Worm (Caenorhabditis elegans) whole organism, young adult: ENCODE data around the gene F19C6.4.
A peak's percentile ranks its signal among the peaks of the same experiment; 100 is the strongest.

Experiments
- B0019.2 ChIP-seq: fragments of 200-800 bp; sonication (Bioruptor generic); conservative IDR thresholded peaks from 2 replicates; pipeline ENCODE4 v1.3.6; 2022; ENCODE audit warnings: missing genetic modification reagents, missing genetic modification characterization, missing compliant biosample characterization
- B0336.3 ChIP-seq: fragments of 200-800 bp; sonication (Bioruptor generic); IDR thresholded peaks from 2 replicates; pipeline ENCODE4 v1.3.6; 2022; ENCODE audit warnings: missing genetic modification characterization, missing compliant biosample characterization
- C06A6.2 ChIP-seq: fragments of 200-800 bp; sonication (Bioruptor generic); conservative IDR thresholded peaks from 2 replicates; pipeline ENCODE4 v1.3.6; 2022; ENCODE audit warnings: missing genetic modification characterization, missing compliant biosample characterization
- D2030.7 ChIP-seq: fragments of 200-800 bp; sonication (Bioruptor generic); IDR thresholded peaks from 2 replicates; pipeline ENCODE4 v1.3.6; 2022; ENCODE audit warnings: missing genetic modification reagents, missing genetic modification characterization, missing compliant biosample characterization
- K11D2.4 ChIP-seq: fragments of 200-800 bp; sonication (Bioruptor generic); IDR thresholded peaks from 2 replicates; pipeline ENCODE4 v1.3.6; 2022; ENCODE audit warnings: missing genetic modification reagents, missing genetic modification characterization, missing compliant biosample characterization
- K12H6.12 ChIP-seq: fragments of 200-800 bp; sonication (Bioruptor generic); optimal IDR thresholded peaks from 2 replicates; lab custom pipeline; 2018; ENCODE audit warnings: mild to moderate bottlenecking, missing genetic modification characterization, missing compliant biosample characterization
- T26A5.8 ChIP-seq: sonication (generic microtip); optimal IDR thresholded peaks from 2 replicates; lab custom pipeline; 2016; ENCODE audit warnings: missing genetic modification characterization, missing compliant biosample characterization
- Y53F4B.3 ChIP-seq: fragments of 200-800 bp; sonication (Bioruptor generic); IDR thresholded peaks from 2 replicates; pipeline ENCODE4 v1.3.6; 2022; ENCODE audit warnings: missing genetic modification reagents, missing genetic modification characterization, missing compliant biosample characterization
- Y56A3A.18 ChIP-seq: fragments of 200-800 bp; sonication (Bioruptor generic); IDR thresholded peaks from 2 replicates; pipeline ENCODE4 v1.3.6; 2022; ENCODE audit warnings: missing genetic modification reagents, missing genetic modification characterization, missing compliant biosample characterization
- atf-7 ChIP-seq: sonication (generic microtip); optimal IDR thresholded peaks from 2 replicates; lab custom pipeline; 2017; ENCODE audit warnings: mild to moderate bottlenecking, missing genetic modification characterization, missing compliant biosample characterization
- attf-5 ChIP-seq: fragments of 200-800 bp; sonication (Bioruptor generic); optimal IDR thresholded peaks from 2 replicates; lab custom pipeline; 2018; ENCODE audit warnings: mild to moderate bottlenecking, missing genetic modification characterization, missing compliant biosample characterization
- cebp-1 ChIP-seq, 2 experiments: fragments of 200-800 bp in 1 of 2; sonication (Bioruptor generic) in 1 of 2; sonication (generic microtip) in 1 of 2; IDR thresholded peaks in 1 of 2; optimal IDR thresholded peaks in 1 of 2; 2 replicates each; pipeline versions ENCODE4 v1.3.6 to Lab custom; 2017 to 2022; ENCODE audit warnings: missing compliant biosample characterization in 2 of 2, missing genetic modification characterization in 2 of 2, mild to moderate bottlenecking in 1 of 2, missing genetic modification reagents in 1 of 2, moderate library complexity in 1 of 2
- ceh-27 ChIP-seq: fragments of 200-800 bp; sonication (Bioruptor generic); optimal IDR thresholded peaks from 2 replicates; lab custom pipeline; 2018; ENCODE audit warnings: mild to moderate bottlenecking, missing genetic modification characterization, moderate library complexity, missing compliant biosample characterization
- chd-7 ChIP-seq: sonication (generic microtip); optimal IDR thresholded peaks from 2 replicates; lab custom pipeline; 2016; ENCODE audit warnings: mild to moderate bottlenecking, missing genetic modification characterization, moderate library complexity, missing compliant biosample characterization
- die-1 ChIP-seq: sonication (generic microtip); optimal IDR thresholded peaks from 2 replicates; lab custom pipeline; 2016; ENCODE audit warnings: missing genotype, mild to moderate bottlenecking, missing genetic modification characterization, missing compliant biosample characterization
- dox-1 ChIP-seq: fragments of 200-800 bp; sonication (Bioruptor generic); IDR thresholded peaks from 2 replicates; pipeline ENCODE4 v1.3.6; 2022; ENCODE audit warnings: missing genetic modification reagents, missing genetic modification characterization, missing compliant biosample characterization
- egrh-3 ChIP-seq: fragments of 200-800 bp; sonication (Bioruptor generic); IDR thresholded peaks from 2 replicates; pipeline ENCODE4 v1.3.6; 2022; ENCODE audit warnings: missing genetic modification reagents, missing genetic modification characterization, missing compliant biosample characterization
- ekl-4 ChIP-seq: fragments of 200-800 bp; sonication (Bioruptor generic); IDR thresholded peaks from 2 replicates; pipeline ENCODE4 v1.3.6; 2022; ENCODE audit warnings: missing genetic modification reagents, missing genetic modification characterization, missing compliant biosample characterization
- gei-17 ChIP-seq: fragments of 200-800 bp; sonication (Bioruptor generic); optimal IDR thresholded peaks from 2 replicates; lab custom pipeline; 2018; ENCODE audit warnings: mild to moderate bottlenecking, missing genetic modification characterization, missing compliant biosample characterization
- hmg-1.2 ChIP-seq: fragments of 200-800 bp; sonication (Bioruptor generic); IDR thresholded peaks from 2 replicates; pipeline ENCODE4 v1.3.6; 2022; ENCODE audit warnings: missing genetic modification reagents, missing genetic modification characterization, missing compliant biosample characterization
- let-526 ChIP-seq: fragments of 200-800 bp; sonication (Bioruptor generic); IDR thresholded peaks from 2 replicates; pipeline ENCODE4 v1.3.6; 2022; ENCODE audit warnings: missing genetic modification reagents, missing genetic modification characterization, missing compliant biosample characterization
- lin-26 ChIP-seq: fragments of 200-800 bp; sonication (Bioruptor generic); IDR thresholded peaks from 2 replicates; pipeline ENCODE4 v1.3.6; 2022; ENCODE audit warnings: missing genetic modification reagents, missing genetic modification characterization, missing compliant biosample characterization
- lin-35 ChIP-seq, 3 experiments: fragments of 150-350 bp in 2 of 3; sonication (generic microtip) in 1 of 3; optimal IDR thresholded peaks; 2 replicates each; lab custom pipeline; 2014 to 2018; ENCODE audit warnings: missing biosample characterization in 3 of 3, missing genetic modification characterization in 3 of 3, missing genetic modification reagents in 3 of 3
- lin-40 ChIP-seq: sonication (generic microtip); optimal IDR thresholded peaks from 2 replicates; lab custom pipeline; 2016; ENCODE audit warnings: missing genetic modification characterization, mild to moderate bottlenecking, missing compliant biosample characterization, missing genotype, missing genetic modification reagents
- lir-1 ChIP-seq: fragments of 200-800 bp; sonication (Bioruptor generic); conservative IDR thresholded peaks from 2 replicates; pipeline ENCODE4 v1.3.6; 2022; ENCODE audit warnings: missing genetic modification reagents, missing genetic modification characterization, missing compliant biosample characterization
- mcd-1 ChIP-seq: fragments of 200-800 bp; sonication (Bioruptor generic); IDR thresholded peaks from 2 replicates; pipeline ENCODE4 v1.3.6; 2022; ENCODE audit warnings: missing genetic modification reagents, missing genetic modification characterization, missing compliant biosample characterization
- mel-28 ChIP-seq: sonication (generic microtip); optimal IDR thresholded peaks from 2 replicates; lab custom pipeline; 2016; ENCODE audit warnings: borderline replicate concordance, mild to moderate bottlenecking, missing genetic modification characterization, missing compliant biosample characterization
- nfyb-1 ChIP-seq: fragments of 200-800 bp; sonication (Bioruptor generic); IDR thresholded peaks from 2 replicates; pipeline ENCODE4 v1.3.6; 2022; ENCODE audit warnings: missing genetic modification reagents, missing genetic modification characterization, missing compliant biosample characterization
- nhr-27 ChIP-seq: fragments of 200-800 bp; sonication (Bioruptor generic); optimal IDR thresholded peaks from 2 replicates; lab custom pipeline; 2018; ENCODE audit warnings: mild to moderate bottlenecking, missing genetic modification characterization, moderate library complexity, missing compliant biosample characterization
- nhr-80 ChIP-seq: sonication (generic microtip); optimal IDR thresholded peaks from 2 replicates; lab custom pipeline; 2016; ENCODE audit warnings: missing genetic modification characterization, missing compliant biosample characterization
- pbrm-1 ChIP-seq: fragments of 200-800 bp; sonication (Bioruptor generic); IDR thresholded peaks from 2 replicates; pipeline ENCODE4 v1.3.6; 2022; ENCODE audit warnings: missing genetic modification reagents, missing genetic modification characterization, missing compliant biosample characterization
- rcor-1 ChIP-seq: fragments of 200-800 bp; sonication (Bioruptor generic); IDR thresholded peaks from 2 replicates; pipeline ENCODE4 v1.3.6; 2022; ENCODE audit warnings: missing genetic modification reagents, missing genetic modification characterization, missing compliant biosample characterization
- repo-1 ChIP-seq: sonication (generic microtip); optimal IDR thresholded peaks from 2 replicates; lab custom pipeline; 2017; ENCODE audit warnings: mild to moderate bottlenecking, missing genetic modification characterization, missing compliant biosample characterization
- snpc-1.3 ChIP-seq: sonication (generic microtip); optimal IDR thresholded peaks from 2 replicates; lab custom pipeline; 2017; ENCODE audit warnings: missing genetic modification characterization, mild to moderate bottlenecking, missing compliant biosample characterization, antibody characterized with exemption, moderate library complexity, missing genotype, missing genetic modification reagents; ENCODE audit not compliant: insufficient read depth
- somi-1 ChIP-seq: fragments of 200-800 bp; sonication (Bioruptor generic); optimal IDR thresholded peaks from 2 replicates; lab custom pipeline; 2018; ENCODE audit warnings: mild to moderate bottlenecking, missing genetic modification characterization, missing compliant biosample characterization
- tbp1 ChIP-seq: fragments of 200-800 bp; sonication (Bioruptor generic); optimal IDR thresholded peaks from 2 replicates; lab custom pipeline; 2018; ENCODE audit warnings: mild to moderate bottlenecking, missing genetic modification characterization, missing compliant biosample characterization
- tlf-1 ChIP-seq: fragments of 200-800 bp; sonication (Bioruptor generic); optimal IDR thresholded peaks from 2 replicates; lab custom pipeline; 2018; ENCODE audit warnings: mild to moderate bottlenecking, missing genetic modification characterization, missing compliant biosample characterization
- zfh-2 ChIP-seq: fragments of 200-800 bp; sonication (Bioruptor generic); conservative IDR thresholded peaks from 2 replicates; pipeline ENCODE4 v1.3.6; 2022; ENCODE audit warnings: missing genetic modification reagents, missing genetic modification characterization, missing compliant biosample characterization
- ztf-25 ChIP-seq: fragments of 200-800 bp; sonication (Bioruptor generic); IDR thresholded peaks from 2 replicates; pipeline ENCODE4 v1.3.6; 2022; ENCODE audit warnings: missing genetic modification reagents, missing genetic modification characterization, missing compliant biosample characterization
- ztf-26 ChIP-seq: sonication (generic microtip); optimal IDR thresholded peaks from 2 replicates; lab custom pipeline; 2017; ENCODE audit warnings: missing genetic modification characterization, missing compliant biosample characterization

The F19C6.4 gene

ce11 chrX:9999599-10000201 lies 18.1 kb downstream of the F19C6.4 start:
- TF ChIP-seq chd-7 (tag; lab: Kevin White, UChicago), result peak; percentile 78
- TF ChIP-seq lin-40 (tag; lab: Kevin White, UChicago), result peak; percentile 57
- TF ChIP-seq pbrm-1 (GFP tag; lab: Robert Waterston, UW), result peak; percentile 60; the same call in 1 of the 2 replicates
- TF ChIP-seq mel-28, result no peak
- no peak for TF ChIP-seq nhr-27 (tag; lab: Kevin White, UChicago)
- TF ChIP-seq hmg-1.2 (GFP tag; lab: Robert Waterston, UW), result peak; percentile 73
- TF ChIP-seq ztf-25, result no peak
- peak; percentile 78 for TF ChIP-seq mcd-1 (GFP tag; lab: Robert Waterston, UW)
- peak; percentile 41; the same call in 1 of the 2 replicates for TF ChIP-seq rcor-1 (GFP tag; lab: Robert Waterston, UW)
- peak; percentile 75 for TF ChIP-seq ztf-26 (tag; lab: Kevin White, UChicago)
- TF ChIP-seq ceh-27 (GFP tag; lab: Kevin White, UChicago), result peak; percentile 60
- TF ChIP-seq nhr-80 (tag; lab: Kevin White, UChicago), result peak; percentile 36
- TF ChIP-seq gei-17 (GFP tag; lab: Kevin White, UChicago), result peak; percentile 69
- peak; percentile 99 for TF ChIP-seq egrh-3 (GFP tag; lab: Robert Waterston, UW)
- TF ChIP-seq tlf-1 (GFP tag; lab: Kevin White, UChicago), result peak; percentile 21
- TF ChIP-seq tbp1 (GFP tag; lab: Kevin White, UChicago), result peak; percentile 5
- TF ChIP-seq atf-7 (tag; lab: Kevin White, UChicago), result peak; percentile 44
- no peak for TF ChIP-seq D2030.7 (GFP tag; lab: Robert Waterston, UW)
- peak; percentile 66; the same call in 1 of the 2 replicates for TF ChIP-seq K11D2.4 (GFP tag; lab: Robert Waterston, UW)
- TF ChIP-seq repo-1 (tag; lab: Kevin White, UChicago), result peak; percentile 29
- peak; percentile 69 for TF ChIP-seq attf-5 (GFP tag; lab: Kevin White, UChicago)
- peak; percentile 79; the same call in 1 of the 2 replicates for TF ChIP-seq nfyb-1 (GFP tag; lab: Robert Waterston, UW)
- 0 out of 2 replicates have a peak, but pooled peaks have one; percentile 47 for TF ChIP-seq ekl-4 (GFP tag; lab: Robert Waterston, UW)
- 0 out of 2 replicates have a peak, but pooled peaks have one; percentile 33 for TF ChIP-seq lin-26
- 0 out of 2 replicates have a peak, but pooled peaks have one; percentile 43 for TF ChIP-seq Y56A3A.18
- TF ChIP-seq zfh-2, result peak; percentile 100
- no peak for TF ChIP-seq die-1 (tag; lab: Kevin White, UChicago)
- no peak for TF ChIP-seq cebp-1 (GFP tag; IDR thresholded peaks at IDR 0.05; lab: Robert Waterston, UW)
- peak; percentile 84 for TF ChIP-seq cebp-1 (tag; optimal IDR thresholded peaks at IDR 0.05; lab: Kevin White, UChicago)
- peak; percentile 14 for TF ChIP-seq snpc-1.3 (tag; lab: Kevin White, UChicago)
- TF ChIP-seq K12H6.12 (tag; lab: Kevin White, UChicago), result peak; percentile 89
- peak in 1 of 3 experiments; percentile 62 for TF ChIP-seq lin-35 (GFP tag; optimal IDR thresholded peaks at IDR 0.05; lab: Kevin White, UChicago)
- TF ChIP-seq Y53F4B.3 (GFP tag; lab: Robert Waterston, UW), result no peak
- TF ChIP-seq lir-1 (GFP tag; lab: Robert Waterston, UW), result 0 out of 2 replicates have a peak, but pooled peaks have one; percentile 16
- 0 out of 2 replicates have a peak, but pooled peaks have one; percentile 24 for TF ChIP-seq let-526 (GFP tag; lab: Robert Waterston, UW)
- peak; percentile 42 for TF ChIP-seq somi-1 (GFP tag; lab: Kevin White, UChicago)
- TF ChIP-seq B0019.2 (GFP tag; lab: Robert Waterston, UW), result no peak
- TF ChIP-seq dox-1 (GFP tag; lab: Robert Waterston, UW), result peak; percentile 52
- no peak for TF ChIP-seq T26A5.8 (tag; lab: Kevin White, UChicago)
- TF ChIP-seq C06A6.2 (GFP tag; lab: Robert Waterston, UW), result peak; percentile 43; the same call in 1 of the 2 replicates
- peak; percentile 80 for TF ChIP-seq B0336.3 (GFP tag; lab: Robert Waterston, UW)
